Fruit fly (Drosophila melanogaster) whole organism, embryonic: ENCODE data around the gene meso18E.
A peak's percentile ranks its signal among the peaks of the same experiment; 100 is the strongest.

Source experiments
- CG10366 ChIP-seq: fragments of 200-800 bp; sonication (Bioruptor generic); IDR thresholded peaks from 2 replicates; pipeline ENCODE4 v1.3.6; 2022; ENCODE audit warnings: missing biosample characterization, missing genetic modification characterization
- CG11085 ChIP-seq: fragments of 200-800 bp; sonication (Bioruptor generic); IDR thresholded peaks from 2 replicates; pipeline ENCODE4 v1.3.6; 2022; ENCODE audit warnings: missing biosample characterization, missing genetic modification characterization
- CG11093 ChIP-seq: fragments of 200-800 bp; sonication (Bioruptor generic); IDR thresholded peaks from 3 replicates; pipeline ENCODE4 v1.3.6; 2022; ENCODE audit warnings: missing biosample characterization, missing genetic modification characterization
- CG12769 ChIP-seq: fragments of 200-800 bp; sonication (Bioruptor generic); optimal IDR thresholded peaks from 2 replicates; lab custom pipeline; 2019; ENCODE audit warnings: missing biosample characterization, mild to moderate bottlenecking, missing genetic modification characterization, moderate library complexity
- CG13287 ChIP-seq: fragments of 200-800 bp; sonication (Bioruptor generic); IDR thresholded peaks from 2 replicates; pipeline ENCODE4 v1.3.6; 2022; ENCODE audit warnings: missing biosample characterization, missing genetic modification characterization; ENCODE audit not compliant: partially characterized antibody
- CG13624 ChIP-seq: fragments of 200-800 bp; sonication (Bioruptor generic); optimal IDR thresholded peaks from 2 replicates; lab custom pipeline; 2016; ENCODE audit warnings: missing biosample characterization, missing genetic modification characterization
- CG14860 ChIP-seq: fragments of 200-800 bp; sonication (Bioruptor generic); IDR thresholded peaks from 3 replicates; pipeline ENCODE4 v1.3.6; 2022; ENCODE audit warnings: missing biosample characterization, missing genetic modification characterization; ENCODE audit not compliant: partially characterized antibody
- CG1603 ChIP-seq: fragments of 200-800 bp; sonication (Bioruptor generic); optimal IDR thresholded peaks from 2 replicates; lab custom pipeline; 2019; ENCODE audit warnings: missing biosample characterization, mild to moderate bottlenecking, missing genetic modification characterization, moderate library complexity
- CG2199 ChIP-seq: fragments of 200-800 bp; sonication (Bioruptor generic); IDR thresholded peaks from 3 replicates; pipeline ENCODE4 v1.3.6; 2022; ENCODE audit warnings: missing biosample characterization, missing genetic modification characterization
- CG2712 ChIP-seq: fragments of 200-800 bp; optimal IDR thresholded peaks from 3 replicates; lab custom pipeline; 2019; ENCODE audit warnings: missing biosample characterization, mild to moderate bottlenecking, missing genetic modification characterization, moderate library complexity
- CG30403 ChIP-seq: fragments of 200-800 bp; sonication (Bioruptor generic); optimal IDR thresholded peaks from 3 replicates; lab custom pipeline; 2016; ENCODE audit warnings: missing biosample characterization, missing genetic modification characterization
- CG31224 ChIP-seq: fragments of 200-800 bp; sonication (Bioruptor generic); IDR thresholded peaks from 2 replicates; pipeline ENCODE4 v1.3.6; 2022; ENCODE audit warnings: missing biosample characterization, missing genetic modification characterization
- CG5953 ChIP-seq: fragments of 200-800 bp; sonication (Bioruptor generic); IDR thresholded peaks from 2 replicates; pipeline ENCODE4 v1.3.6; 2022; ENCODE audit warnings: missing biosample characterization, missing genetic modification characterization
- CG7786 ChIP-seq: fragments of 200-800 bp; sonication (Bioruptor generic); optimal IDR thresholded peaks from 2 replicates; lab custom pipeline; 2016; ENCODE audit warnings: missing biosample characterization, missing genetic modification characterization
- CG8359 ChIP-seq: fragments of 200-800 bp; sonication (Bioruptor generic); optimal IDR thresholded peaks from 2 replicates; lab custom pipeline; 2017; ENCODE audit warnings: missing biosample characterization, mild to moderate bottlenecking, missing genetic modification characterization, borderline replicate concordance
- CG8944 ChIP-seq: fragments of 200-800 bp; sonication (Bioruptor generic); optimal IDR thresholded peaks from 3 replicates; lab custom pipeline; 2016; ENCODE audit warnings: missing biosample characterization, missing genetic modification characterization
- CG9727 ChIP-seq: fragments of 200-800 bp; sonication (Bioruptor generic); optimal IDR thresholded peaks from 3 replicates; lab custom pipeline; 2017; ENCODE audit warnings: missing biosample characterization, mild to moderate bottlenecking, missing genetic modification characterization
- CoRest ChIP-seq: fragments of 200-800 bp; sonication (Bioruptor generic); optimal IDR thresholded peaks from 3 replicates; lab custom pipeline; 2018; ENCODE audit warnings: missing biosample characterization, mild to moderate bottlenecking, missing genetic modification characterization, moderate library complexity
- Dek ChIP-seq: fragments of 200-800 bp; sonication (Bioruptor generic); optimal IDR thresholded peaks from 3 replicates; lab custom pipeline; 2019; ENCODE audit warnings: missing biosample characterization, mild to moderate bottlenecking, missing genetic modification characterization, moderate library complexity
- Dll ChIP-seq: fragments of 200-800 bp; sonication (Bioruptor generic); IDR thresholded peaks from 4 replicates; pipeline ENCODE4 v1.3.6; 2022; ENCODE audit warnings: missing biosample characterization, missing genetic modification characterization; ENCODE audit not compliant: partially characterized antibody
- Dref ChIP-seq: fragments of 200-800 bp; sonication (Bioruptor generic); IDR thresholded peaks from 2 replicates; pipeline ENCODE4 v1.3.6; 2022; ENCODE audit warnings: missing biosample characterization, missing genetic modification characterization
- E2f1 ChIP-seq: fragments of 200-800 bp; sonication (Bioruptor generic); IDR thresholded peaks from 2 replicates; pipeline ENCODE4 v1.3.6; 2022; ENCODE audit warnings: missing biosample characterization, missing genetic modification characterization
- Fer3 ChIP-seq: fragments of 200-800 bp; sonication (Bioruptor generic); optimal IDR thresholded peaks from 2 replicates; lab custom pipeline; 2018; ENCODE audit warnings: missing biosample characterization, mild to moderate bottlenecking, missing genetic modification characterization, moderate library complexity
- Hsf ChIP-seq: fragments of 200-800 bp; sonication (Bioruptor generic); optimal IDR thresholded peaks from 3 replicates; lab custom pipeline; 2016; ENCODE audit warnings: missing biosample characterization, missing genetic modification characterization
- Lpt ChIP-seq: fragments of >200 bp; optimal IDR thresholded peaks from 2 replicates; lab custom pipeline; 2018; ENCODE audit warnings: missing biosample characterization, missing genetic modification characterization
- Med ChIP-seq: fragments of 200-800 bp; sonication (Bioruptor generic); peaks from one replicate; lab custom pipeline; 2016; ENCODE audit warnings: missing biosample characterization, missing genetic modification characterization, mild to moderate bottlenecking, inconsistent platforms, moderate library complexity
- Mrtf ChIP-seq: fragments of 200-800 bp; sonication (Bioruptor generic); IDR thresholded peaks from 3 replicates; pipeline ENCODE4 v1.3.6; 2022; ENCODE audit warnings: missing biosample characterization, missing genetic modification characterization
- NC2β ChIP-seq: fragments of 200-800 bp; sonication (Bioruptor generic); optimal IDR thresholded peaks from 2 replicates; lab custom pipeline; 2016; ENCODE audit warnings: missing biosample characterization, missing genetic modification characterization
- NFAT ChIP-seq: fragments of 200-800 bp; sonication (Bioruptor generic); IDR thresholded peaks from 2 replicates; pipeline ENCODE4 v1.3.6; 2022; ENCODE audit warnings: missing biosample characterization, missing genetic modification characterization
- Pdp1 ChIP-seq, 2 experiments: fragments of 200-800 bp; sonication (Bioruptor generic); optimal IDR thresholded peaks; 3 replicates each; lab custom pipeline; 2016; ENCODE audit warnings: missing biosample characterization in 2 of 2, missing genetic modification characterization in 2 of 2, mild to moderate bottlenecking in 1 of 2, moderate library complexity in 1 of 2
- Rfx ChIP-seq: fragments of 200-800 bp; sonication (Bioruptor generic); IDR thresholded peaks from 2 replicates; pipeline ENCODE4 v1.3.6; 2022; ENCODE audit warnings: missing biosample characterization, missing genetic modification characterization
- Rx ChIP-seq: fragments of 200-800 bp; sonication (Bioruptor generic); IDR thresholded peaks from 2 replicates; pipeline ENCODE4 v1.3.6; 2022; ENCODE audit warnings: missing biosample characterization, missing genetic modification characterization
- Tbp ChIP-seq: fragments of >200 bp; optimal IDR thresholded peaks from 2 replicates; lab custom pipeline; 2018; ENCODE audit warnings: missing biosample characterization, missing genetic modification characterization
- ara ChIP-seq: fragments of 200-800 bp; sonication (Bioruptor generic); IDR thresholded peaks from 2 replicates; pipeline ENCODE4 v1.3.6; 2022; ENCODE audit warnings: missing biosample characterization, missing genetic modification characterization
- chinmo ChIP-seq: fragments of 200-800 bp; sonication (Bioruptor generic); IDR thresholded peaks from 4 replicates; pipeline ENCODE4 v1.3.6; 2022; ENCODE audit warnings: missing biosample characterization, missing genetic modification characterization; ENCODE audit not compliant: partially characterized antibody
- croc ChIP-seq: fragments of 200-800 bp; sonication (Bioruptor generic); conservative IDR thresholded peaks from 3 replicates; pipeline ENCODE4 v1.3.6; 2022; ENCODE audit warnings: missing biosample characterization, missing genetic modification characterization
- crp ChIP-seq, 2 experiments: fragments of 200-800 bp; sonication (Bioruptor generic); optimal IDR thresholded peaks; 2 replicates in 1 of 2; 3 replicates in 1 of 2; lab custom pipeline; 2017; ENCODE audit warnings: missing biosample characterization in 2 of 2, missing genetic modification characterization in 2 of 2, mild to moderate bottlenecking in 1 of 2, moderate library complexity in 1 of 2
- dpn ChIP-seq, 2 experiments: fragments of 200-800 bp; sonication (Bioruptor generic); optimal IDR thresholded peaks; 3 replicates each; lab custom pipeline; 2016; ENCODE audit warnings: missing biosample characterization in 2 of 2, missing genetic modification characterization in 2 of 2
- ems ChIP-seq: fragments of 200-800 bp; sonication (Bioruptor generic); optimal IDR thresholded peaks from 3 replicates; lab custom pipeline; 2016; ENCODE audit warnings: missing biosample characterization, missing genetic modification characterization
- her ChIP-seq: fragments of 200-800 bp; sonication (Bioruptor generic); optimal IDR thresholded peaks from 2 replicates; lab custom pipeline; 2016; ENCODE audit warnings: missing biosample characterization, missing genetic modification characterization
- hkb ChIP-seq, 2 experiments: fragments of 200-800 bp in 1 of 2; fragments of >200 bp in 1 of 2; sonication (Bioruptor generic) in 1 of 2; IDR thresholded peaks in 1 of 2; optimal IDR thresholded peaks in 1 of 2; 2 replicates each; pipeline versions ENCODE4 v1.3.6 to Lab custom; 2017 to 2022; ENCODE audit warnings: missing biosample characterization in 1 of 2, missing genetic modification characterization in 1 of 2
- kah ChIP-seq: fragments of 200-800 bp; sonication (Bioruptor generic); optimal IDR thresholded peaks from 2 replicates; lab custom pipeline; 2018; ENCODE audit warnings: missing biosample characterization, mild to moderate bottlenecking, missing genetic modification characterization
- lilli ChIP-seq: fragments of 200-800 bp; sonication (Bioruptor generic); optimal IDR thresholded peaks from 3 replicates; lab custom pipeline; 2016; ENCODE audit warnings: missing biosample characterization, missing genetic modification characterization
- ranshi ChIP-seq: fragments of 200-800 bp; sonication (Bioruptor generic); IDR thresholded peaks from 2 replicates; pipeline ENCODE4 v1.3.6; 2022; ENCODE audit warnings: missing biosample characterization, missing genetic modification characterization
- rib ChIP-seq: fragments of 200-800 bp; sonication (Bioruptor generic); IDR thresholded peaks from 2 replicates; pipeline ENCODE4 v1.3.6; 2022; ENCODE audit warnings: missing biosample characterization, missing genetic modification characterization
- run ChIP-seq: fragments of 200-800 bp; sonication (Bioruptor generic); optimal IDR thresholded peaks from 3 replicates; lab custom pipeline; 2018; ENCODE audit warnings: missing biosample characterization, mild to moderate bottlenecking, missing genetic modification characterization
- slbo ChIP-seq: fragments of 200-800 bp; sonication (Bioruptor generic); IDR thresholded peaks from 2 replicates; pipeline ENCODE4 v1.3.6; 2022; ENCODE audit warnings: missing biosample characterization, missing genetic modification characterization
- slp2 ChIP-seq: fragments of 200-800 bp; sonication (Bioruptor generic); optimal IDR thresholded peaks from 2 replicates; lab custom pipeline; 2016; ENCODE audit warnings: missing biosample characterization, missing genetic modification characterization
- toy ChIP-seq: fragments of 200-800 bp; sonication (Bioruptor generic); IDR thresholded peaks from 2 replicates; pipeline ENCODE4 v1.3.6; 2022; ENCODE audit warnings: missing biosample characterization, missing genetic modification characterization

meso18E gene

dm6 chrX:19665684-19666141 is 47.1 kb downstream of the meso18E start (continued):
- TF ChIP-seq Tbp, result no peak
- peak; percentile 44 for TF ChIP-seq CG10366 (GFP tag; lab: Robert Waterston, UW)
- TF ChIP-seq CG2712 (tag; lab: Kevin White, UChicago), result peak; percentile 12
- TF ChIP-seq CG1603 (tag; lab: Kevin White, UChicago), result peak; percentile 15
- TF ChIP-seq slp2 (GFP tag; lab: Kevin White, UChicago), result no peak
- peak; percentile 2 for TF ChIP-seq NC2β
- 0 out of 3 replicates have a peak, but pooled peaks have one; percentile 30 for TF ChIP-seq CG14860 (GFP tag; lab: Robert Waterston, UW)
- TF ChIP-seq Med (GFP tag; lab: Kevin White, UChicago), result peak; percentile 92
- peak; percentile 24 for TF ChIP-seq ems (GFP tag; lab: Kevin White, UChicago)
- TF ChIP-seq CG12769 (tag; lab: Kevin White, UChicago), result peak; percentile 31
- no peak for TF ChIP-seq hkb (optimal IDR thresholded peaks at IDR 0.05; lab: Kevin White, UChicago)
- TF ChIP-seq hkb (GFP tag; IDR thresholded peaks at IDR 0.05; lab: Robert Waterston, UW), result peak; percentile 31; the same call in 1 of the 2 replicates
- peak; percentile 47; the same call in 2 of the 3 replicates for TF ChIP-seq Mrtf (GFP tag; lab: Robert Waterston, UW)
- TF ChIP-seq ara, result 0 out of 2 replicates have a peak, but pooled peaks have one; percentile 29
- TF ChIP-seq CG7786 (GFP tag; lab: Kevin White, UChicago), result peak; percentile 53
- 0 out of 2 replicates have a peak, but pooled peaks have one; percentile 13 for TF ChIP-seq CG11085 (GFP tag; lab: Robert Waterston, UW)
- TF ChIP-seq lilli (GFP tag; lab: Kevin White, UChicago), result peak; percentile 54
- no peak for TF ChIP-seq Fer3
- TF ChIP-seq crp (GFP tag; optimal IDR thresholded peaks at IDR 0.05; lab: Kevin White, UChicago), result peak in 1 of 2 experiments; percentile 23
- peak; percentile 13 for TF ChIP-seq Dek (tag; lab: Kevin White, UChicago)
- TF ChIP-seq ranshi (GFP tag; lab: Robert Waterston, UW), result peak; percentile 63
- TF ChIP-seq chinmo, result peak; percentile 88
- no peak for TF ChIP-seq Lpt (GFP tag; lab: Kevin White, UChicago)
- TF ChIP-seq CoRest, result peak; percentile 35
- TF ChIP-seq Dref, result 0 out of 2 replicates have a peak, but pooled peaks have one; percentile 17
- no peak for TF ChIP-seq croc
- TF ChIP-seq kah (GFP tag; lab: Kevin White, UChicago), result no peak
- no peak for TF ChIP-seq CG8359 (GFP tag; lab: Kevin White, UChicago)
- TF ChIP-seq Hsf (GFP tag; lab: Kevin White, UChicago), result peak; percentile 22
- 0 out of 3 replicates have a peak, but pooled peaks have one; percentile 61 for TF ChIP-seq CG2199 (GFP tag; lab: Robert Waterston, UW)
- peak; percentile 50 for TF ChIP-seq CG13624 (GFP tag; lab: Kevin White, UChicago)
- peak; percentile 52 for TF ChIP-seq Rx (GFP tag; lab: Robert Waterston, UW)
- TF ChIP-seq her (GFP tag; lab: Kevin White, UChicago), result no peak
- 0 out of 2 replicates have a peak, but pooled peaks have one; percentile 19 for TF ChIP-seq toy (GFP tag; lab: Robert Waterston, UW)
- TF ChIP-seq CG9727 (GFP tag; lab: Kevin White, UChicago), result no peak
- TF ChIP-seq run (tag; lab: Kevin White, UChicago), result no peak
- TF ChIP-seq dpn (GFP tag; optimal IDR thresholded peaks at IDR 0.05; lab: Kevin White, UChicago), result peak; percentile 17 to 29
- peak; percentile 27 to 43 for TF ChIP-seq Pdp1 (GFP tag; optimal IDR thresholded peaks at IDR 0.05; lab: Kevin White, UChicago)
- peak; percentile 64; the same call in 1 of the 3 replicates for TF ChIP-seq CG11093 (GFP tag; lab: Robert Waterston, UW)
- TF ChIP-seq NFAT (GFP tag; lab: Robert Waterston, UW), result peak; percentile 85
- peak; percentile 30 for TF ChIP-seq CG30403
- TF ChIP-seq slbo (GFP tag; lab: Robert Waterston, UW), result peak; percentile 85
- TF ChIP-seq rib (GFP tag; lab: Robert Waterston, UW), result 0 out of 2 replicates have a peak, but pooled peaks have one; percentile 13
- peak; percentile 42; the same call in 1 of the 2 replicates for TF ChIP-seq CG31224 (GFP tag; lab: Robert Waterston, UW)
- peak; percentile 43; the same call in 1 of the 2 replicates for TF ChIP-seq CG5953 (GFP tag; lab: Robert Waterston, UW)
- TF ChIP-seq Dll (GFP tag; lab: Robert Waterston, UW), result peak; percentile 35; the same call in 1 of the 4 replicates
- TF ChIP-seq CG13287, result peak; percentile 32; the same call in 1 of the 2 replicates
- TF ChIP-seq E2f1 (GFP tag; lab: Robert Waterston, UW), result peak; percentile 27; the same call in 1 of the 2 replicates
- TF ChIP-seq CG8944 (GFP tag; lab: Kevin White, UChicago), result peak; percentile 34
- TF ChIP-seq Rfx (GFP tag; lab: Robert Waterston, UW), result peak; percentile 89
